Fruit fly (Drosophila melanogaster): ENCODE data around the gene CG15296.

Gene CG15296

DNA sequence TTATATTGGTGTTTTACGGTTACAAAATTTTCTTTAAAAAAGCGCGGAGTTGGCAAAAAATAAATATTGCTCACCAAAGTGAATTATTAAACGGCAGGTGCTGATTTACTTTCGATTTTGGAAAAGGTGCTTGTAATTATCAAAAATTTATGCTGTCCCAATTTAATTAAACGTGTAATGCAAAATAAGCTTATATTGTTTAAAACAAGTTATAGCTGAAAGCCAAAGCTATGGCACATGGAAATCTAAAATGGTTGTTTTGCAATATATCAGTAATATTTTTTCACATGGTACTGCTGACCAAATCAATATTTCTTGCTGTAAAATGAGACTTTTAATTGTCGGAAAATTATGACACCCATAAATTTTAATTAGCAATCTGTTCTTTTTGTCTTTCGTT lies 19.8 kb upstream of the CG15296 start:
- no peak for TF ChIP-seq CG8301 (tag; optimal IDR thresholded peaks at IDR 0.05)

DNA sequence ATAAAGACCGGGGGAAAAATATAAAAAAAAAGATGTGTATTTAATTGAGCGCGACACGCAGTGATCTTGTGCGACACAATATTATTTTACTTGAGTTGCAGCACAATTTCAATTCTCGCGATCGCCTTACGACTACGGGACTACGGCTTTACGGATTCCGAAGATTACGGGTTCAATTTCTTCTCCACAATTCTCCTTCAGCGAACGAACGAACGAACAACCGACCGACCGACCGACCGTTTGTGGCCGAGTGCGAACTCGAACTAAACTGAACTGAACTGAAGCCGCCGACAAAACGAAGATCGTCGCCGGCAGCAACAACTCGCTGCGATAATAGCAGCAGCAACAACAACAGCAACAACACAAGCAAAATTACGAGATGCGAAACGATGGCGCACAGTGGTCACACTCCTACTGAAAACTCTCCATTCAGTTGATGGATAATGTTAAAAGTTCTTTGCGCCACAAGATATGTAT lies 18.8 kb upstream of the CG15296 start, which contains the start of gene spri:
TSS of gene spri (minus strand) at position 265 of the 477 bp plus-strand sequence.
- peak; percentile 18 for TF ChIP-seq Pif1B (GFP tag; optimal IDR thresholded peaks at IDR 0.05)
- peak; percentile 69; the same call in 1 of the 2 replicates for TF ChIP-seq Ets98B (GFP tag; IDR thresholded peaks at IDR 0.05)
- TF ChIP-seq CG17806 (tag; optimal IDR thresholded peaks at IDR 0.05), result peak; percentile 41
- peak; percentile 41 for TF ChIP-seq CG9948 (tag; optimal IDR thresholded peaks at IDR 0.05)
- TF ChIP-seq Snoo (tag; optimal IDR thresholded peaks at IDR 0.05), result no peak
- peak; percentile 72 for TF ChIP-seq CG4496 (GFP tag; IDR thresholded peaks at IDR 0.05)
- TF ChIP-seq EcR (GFP tag; optimal IDR thresholded peaks at IDR 0.05), result peak; percentile 49
- TF ChIP-seq rn (GFP tag; IDR thresholded peaks at IDR 0.05), result no peak
- peak; percentile 19 for TF ChIP-seq Pif1A (GFP tag; optimal IDR thresholded peaks at IDR 0.05)
- TF ChIP-seq CG13204 (GFP tag; optimal IDR thresholded peaks at IDR 0.05), result peak; percentile 65
- peak; percentile 79 for TF ChIP-seq CG12605 (GFP tag; IDR thresholded peaks at IDR 0.05)
- peak; percentile 68; the same call in 2 of the 3 replicates for TF ChIP-seq fd96Ca (GFP tag; IDR thresholded peaks at IDR 0.05)
- no peak for TF ChIP-seq D1 (tag; optimal IDR thresholded peaks at IDR 0.05)
- TF ChIP-seq CG8159 (tag; optimal IDR thresholded peaks at IDR 0.05), result peak; percentile 58
- peak; percentile 67 for TF ChIP-seq CG34367 (tag; optimal IDR thresholded peaks at IDR 0.05)
- peak; percentile 55 for TF ChIP-seq CG14655 (GFP tag; optimal IDR thresholded peaks at IDR 0.05)
- peak; percentile 77 for TF ChIP-seq gl (tag; optimal IDR thresholded peaks at IDR 0.05)
- TF ChIP-seq CG8301 (tag; optimal IDR thresholded peaks at IDR 0.05), result peak; percentile 32
- TF ChIP-seq CG10348 (GFP tag; IDR thresholded peaks at IDR 0.05), result no peak
- TF ChIP-seq CG15710 (tag; optimal IDR thresholded peaks at IDR 0.05), result peak; percentile 58
- peak; percentile 63 for TF ChIP-seq CG32121 (GFP tag; IDR thresholded peaks at IDR 0.05)

DNA sequence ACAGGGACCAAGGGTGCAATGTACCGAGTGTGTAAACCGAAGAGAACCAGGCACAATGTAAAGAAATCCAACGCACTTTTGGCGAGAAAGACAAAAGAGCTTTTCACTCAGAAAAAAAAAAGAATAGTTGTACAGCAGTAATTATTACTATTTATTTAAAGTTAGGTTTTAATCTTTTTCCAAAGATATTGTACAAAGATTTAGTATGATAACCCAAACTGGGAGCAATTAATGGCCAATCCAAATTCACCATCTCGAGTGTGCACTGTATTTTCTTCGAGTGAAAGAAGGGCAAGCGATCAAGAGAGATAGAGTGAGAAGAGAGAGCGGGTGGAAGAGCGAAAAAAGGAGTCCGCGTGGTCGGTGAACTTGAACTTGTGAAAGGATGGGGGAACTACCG lies 18.1 kb upstream of the CG15296 start:
- TF ChIP-seq CG8301 (tag; optimal IDR thresholded peaks at IDR 0.05), result peak; percentile 68
- peak; percentile 88 for TF ChIP-seq CG4496 (GFP tag; IDR thresholded peaks at IDR 0.05)
- peak; percentile 99 for TF ChIP-seq EcR (GFP tag; optimal IDR thresholded peaks at IDR 0.05)
- TF ChIP-seq Ets98B (GFP tag; IDR thresholded peaks at IDR 0.05), result peak; percentile 62
- no peak for TF ChIP-seq CG10348 (GFP tag; IDR thresholded peaks at IDR 0.05)
- TF ChIP-seq CG15710 (tag; optimal IDR thresholded peaks at IDR 0.05), result peak; percentile 94
- TF ChIP-seq fd96Ca (GFP tag; IDR thresholded peaks at IDR 0.05), result peak; percentile 79
- peak; percentile 74 for TF ChIP-seq rn (GFP tag; IDR thresholded peaks at IDR 0.05)
- peak; percentile 94 for TF ChIP-seq Pif1A (GFP tag; optimal IDR thresholded peaks at IDR 0.05)
- peak; percentile 90 for TF ChIP-seq Snoo (tag; optimal IDR thresholded peaks at IDR 0.05)
- peak; percentile 74 for TF ChIP-seq gl (tag; optimal IDR thresholded peaks at IDR 0.05)
- TF ChIP-seq Pif1B (GFP tag; optimal IDR thresholded peaks at IDR 0.05), result peak; percentile 94
- peak; percentile 70 for TF ChIP-seq CG14655 (GFP tag; optimal IDR thresholded peaks at IDR 0.05)
- TF ChIP-seq CG13204 (GFP tag; optimal IDR thresholded peaks at IDR 0.05), result peak; percentile 68
- TF ChIP-seq CG17806 (tag; optimal IDR thresholded peaks at IDR 0.05), result peak; percentile 95
- peak; percentile 25; the same call in 1 of the 2 replicates for TF ChIP-seq CG32121 (GFP tag; IDR thresholded peaks at IDR 0.05)
- TF ChIP-seq D1 (tag; optimal IDR thresholded peaks at IDR 0.05), result peak; percentile 66
- peak; percentile 93 for TF ChIP-seq CG9948 (tag; optimal IDR thresholded peaks at IDR 0.05)
- TF ChIP-seq CG34367 (tag; optimal IDR thresholded peaks at IDR 0.05), result peak; percentile 95
- TF ChIP-seq CG8159 (tag; optimal IDR thresholded peaks at IDR 0.05), result peak; percentile 94
- TF ChIP-seq CG12605 (GFP tag; IDR thresholded peaks at IDR 0.05), result peak; percentile 74

DNA sequence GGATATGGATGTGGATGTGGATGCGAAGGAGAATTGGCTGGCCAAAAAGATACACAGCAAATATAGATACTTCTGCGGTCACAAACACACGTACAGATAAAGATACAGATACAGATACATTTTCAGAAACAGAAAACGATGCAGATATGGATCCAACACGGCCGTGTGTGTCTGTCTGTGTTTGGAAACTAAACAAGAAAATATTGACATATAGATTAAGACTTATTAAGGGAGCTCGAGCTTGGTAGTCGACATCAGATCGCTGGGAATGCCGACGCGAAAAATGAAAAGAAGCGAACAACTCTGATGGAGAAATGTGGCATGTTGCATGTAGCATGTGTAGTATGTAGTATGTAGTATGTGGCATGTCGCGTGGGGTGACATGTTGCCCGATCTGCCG lies 15.7 kb upstream of the CG15296 start:
- TF ChIP-seq EcR (GFP tag; optimal IDR thresholded peaks at IDR 0.05) (no peak), CG34367 (tag; optimal IDR thresholded peaks at IDR 0.05) (peak; percentile 3)

DNA sequence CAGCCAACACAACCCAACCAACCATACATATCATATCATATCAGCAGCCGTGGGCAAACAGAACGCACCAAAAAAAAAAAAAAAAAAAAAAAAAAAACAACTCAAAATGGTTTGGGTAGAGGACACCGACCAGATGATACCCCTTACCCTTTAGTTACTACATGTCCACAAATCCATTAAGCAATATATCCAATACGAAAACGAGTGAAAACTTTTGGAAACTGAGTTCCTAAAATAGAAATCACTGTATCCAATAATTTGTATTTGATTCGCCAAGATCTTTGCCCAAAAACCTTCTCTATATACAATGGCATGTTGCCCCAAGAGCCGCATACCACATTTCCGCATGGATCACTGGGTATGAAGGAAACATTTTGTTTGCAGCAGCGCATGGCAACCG lies 15.1 kb upstream of the CG15296 start:
- TF ChIP-seq rn (GFP tag; IDR thresholded peaks at IDR 0.05) (no peak; the same call in 1 of the 2 replicates), fd96Ca (GFP tag; IDR thresholded peaks at IDR 0.05) (peak; percentile 69), CG9948 (tag; optimal IDR thresholded peaks at IDR 0.05) (peak; percentile 49), gl (tag; optimal IDR thresholded peaks at IDR 0.05) (no peak), CG32121 (GFP tag; IDR thresholded peaks at IDR 0.05) (0 out of 2 replicates have a peak, but pooled peaks have one; percentile 17), Pif1B (GFP tag; optimal IDR thresholded peaks at IDR 0.05) (peak; percentile 71), CG15710 (tag; optimal IDR thresholded peaks at IDR 0.05) (peak; percentile 52), CG8159 (tag; optimal IDR thresholded peaks at IDR 0.05) (peak; percentile 64), CG12605 (GFP tag; IDR thresholded peaks at IDR 0.05) (0 out of 2 replicates have a peak, but pooled peaks have one; percentile 21), CG8301 (tag; optimal IDR thresholded peaks at IDR 0.05) (peak; percentile 17), EcR (GFP tag; optimal IDR thresholded peaks at IDR 0.05) (no peak), D1 (tag; optimal IDR thresholded peaks at IDR 0.05) (no peak), Ets98B (GFP tag; IDR thresholded peaks at IDR 0.05) (no peak), CG10348 (GFP tag; IDR thresholded peaks at IDR 0.05) (no peak), CG4496 (GFP tag; IDR thresholded peaks at IDR 0.05) (no peak), Snoo (tag; optimal IDR thresholded peaks at IDR 0.05) (no peak), Pif1A (GFP tag; optimal IDR thresholded peaks at IDR 0.05) (peak; percentile 73), CG34367 (tag; optimal IDR thresholded peaks at IDR 0.05) (peak; percentile 24), CG13204 (GFP tag; optimal IDR thresholded peaks at IDR 0.05) (no peak), CG14655 (GFP tag; optimal IDR thresholded peaks at IDR 0.05) (peak; percentile 53), CG17806 (tag; optimal IDR thresholded peaks at IDR 0.05) (peak; percentile 31)

DNA sequence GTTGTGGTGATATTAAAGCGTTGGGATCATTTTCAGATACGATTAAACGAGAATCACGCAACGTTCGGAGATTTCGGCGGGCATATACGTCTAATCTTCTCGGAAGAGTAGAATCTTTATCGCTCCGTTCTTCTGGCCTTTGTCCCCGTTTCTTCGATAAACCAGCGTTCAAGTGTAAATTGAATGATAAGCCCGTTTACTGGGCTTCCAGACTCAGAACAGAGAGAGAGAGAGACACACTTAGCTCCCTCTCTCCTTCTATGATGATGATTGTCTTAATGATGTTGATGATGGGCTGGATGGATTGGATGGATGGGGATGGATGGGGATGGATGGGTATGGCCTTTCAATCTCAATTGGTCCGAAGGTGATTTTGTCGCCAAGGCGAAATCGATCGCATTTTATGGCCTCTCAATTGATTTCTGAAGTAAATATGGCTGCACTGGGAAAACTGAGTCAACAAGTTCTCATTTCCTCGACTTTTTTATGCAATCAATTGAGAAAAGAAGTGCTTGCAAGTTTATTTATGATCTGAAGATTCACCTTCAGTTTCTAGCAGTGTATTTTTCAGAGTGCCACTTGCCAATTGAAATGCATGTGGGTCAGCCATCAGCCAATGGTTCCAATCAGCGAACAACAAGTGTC lies 14.2 kb upstream of the CG15296 start:
- TF ChIP-seq CG8301 (tag; optimal IDR thresholded peaks at IDR 0.05) (peak; percentile 17), CG12605 (GFP tag; IDR thresholded peaks at IDR 0.05) (no peak), CG17806 (tag; optimal IDR thresholded peaks at IDR 0.05) (peak; percentile 30), Snoo (tag; optimal IDR thresholded peaks at IDR 0.05) (no peak), CG32121 (GFP tag; IDR thresholded peaks at IDR 0.05) (no peak), CG15710 (tag; optimal IDR thresholded peaks at IDR 0.05) (peak; percentile 49), D1 (tag; optimal IDR thresholded peaks at IDR 0.05) (no peak), fd96Ca (GFP tag; IDR thresholded peaks at IDR 0.05) (no peak), CG14655 (GFP tag; optimal IDR thresholded peaks at IDR 0.05) (peak; percentile 41), rn (GFP tag; IDR thresholded peaks at IDR 0.05) (no peak), CG8159 (tag; optimal IDR thresholded peaks at IDR 0.05) (peak; percentile 64), CG13204 (GFP tag; optimal IDR thresholded peaks at IDR 0.05) (peak; percentile 17), Ets98B (GFP tag; IDR thresholded peaks at IDR 0.05) (no peak), EcR (GFP tag; optimal IDR thresholded peaks at IDR 0.05) (peak; percentile 43), CG34367 (tag; optimal IDR thresholded peaks at IDR 0.05) (peak; percentile 5), gl (tag; optimal IDR thresholded peaks at IDR 0.05) (peak; percentile 7), CG10348 (GFP tag; IDR thresholded peaks at IDR 0.05) (no peak), Pif1A (GFP tag; optimal IDR thresholded peaks at IDR 0.05) (peak; percentile 52), Pif1B (GFP tag; optimal IDR thresholded peaks at IDR 0.05) (no peak), CG9948 (tag; optimal IDR thresholded peaks at IDR 0.05) (peak; percentile 41), CG4496 (GFP tag; IDR thresholded peaks at IDR 0.05) (no peak)

All from whole organism, pupa.